Fruit fly (Drosophila melanogaster): ENCODE data around the gene unc-13-4A.
A peak's percentile ranks its signal among the peaks of the same experiment; 100 is the strongest.

unc-13-4A gene

DNA sequence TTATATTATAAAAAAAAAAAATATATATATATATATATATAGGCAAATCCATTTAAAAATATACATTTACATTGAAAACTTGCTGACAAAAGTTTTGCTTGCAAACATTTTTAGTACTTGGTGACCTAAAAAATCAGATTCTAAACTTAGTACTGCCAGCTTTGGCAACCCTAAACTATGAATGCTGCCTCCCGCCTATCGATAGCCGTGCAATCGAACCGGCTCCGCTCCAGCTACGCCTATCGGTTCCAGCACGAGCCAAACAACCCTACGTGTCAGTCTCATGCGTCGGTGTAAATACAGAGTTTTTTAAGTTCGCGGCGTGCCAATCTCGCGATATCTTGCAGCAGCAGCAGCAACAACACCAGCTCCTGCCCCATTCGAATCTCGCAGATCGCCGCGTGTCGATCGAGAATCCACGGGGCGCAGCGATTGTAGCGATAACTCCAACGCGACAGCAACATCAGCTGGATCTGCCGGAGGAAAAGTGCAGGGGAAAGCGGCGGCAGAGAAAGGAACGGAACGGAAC lies 47.7 kb upstream of the unc-13-4A start, which contains the start of gene Sec63 (continued):
- no peak for TF ChIP-seq Dek (tag; optimal IDR thresholded peaks at IDR 0.05)
- no peak for TF ChIP-seq Hr39 (optimal IDR thresholded peaks at IDR 0.05)
- peak; percentile 3 for TF ChIP-seq gcm (GFP tag; optimal IDR thresholded peaks at IDR 0.05)
- TF ChIP-seq Dip3 (GFP tag; optimal IDR thresholded peaks at IDR 0.05): peak; percentile 58
- TF ChIP-seq sqz (GFP tag; optimal IDR thresholded peaks at IDR 0.05): no peak
- no peak for TF ChIP-seq CG9876 (GFP tag; optimal IDR thresholded peaks at IDR 0.05)
- no peak for TF ChIP-seq ham (GFP tag; IDR thresholded peaks at IDR 0.05)
- TF ChIP-seq fu2 (GFP tag; optimal IDR thresholded peaks at IDR 0.05): no peak
- TF ChIP-seq Atf6 (GFP tag; IDR thresholded peaks at IDR 0.05): no peak; the same call in 1 of the 2 replicates
- no peak for TF ChIP-seq Poxn (GFP tag; IDR thresholded peaks at IDR 0.05)
- peak; percentile 54 for TF ChIP-seq CG1603 (tag; optimal IDR thresholded peaks at IDR 0.05)
- peak; percentile 81 for TF ChIP-seq CG16813 (GFP tag; IDR thresholded peaks at IDR 0.05; ENCODE audit: partially characterized antibody)
- no peak for TF ChIP-seq PHDP (tag; optimal IDR thresholded peaks at IDR 0.05)
- TF ChIP-seq CG17186 (GFP tag; optimal IDR thresholded peaks at IDR 0.05): peak; percentile 41
- TF ChIP-seq zf30C (GFP tag; optimal IDR thresholded peaks at IDR 0.05): peak; percentile 3
- TF ChIP-seq mirr (GFP tag; optimal IDR thresholded peaks at IDR 0.05): no peak
- TF ChIP-seq CG8089 (GFP tag; optimal IDR thresholded peaks at IDR 0.05): no peak
- TF ChIP-seq CG6683 (GFP tag; optimal IDR thresholded peaks at IDR 0.05): no peak
- peak; percentile 72 for TF ChIP-seq dm (GFP tag; optimal IDR thresholded peaks at IDR 0.05)
- peak; percentile 65 for TF ChIP-seq trem (tag; optimal IDR thresholded peaks at IDR 0.05)
- peak; percentile 51; the same call in 1 of the 2 replicates for TF ChIP-seq CG31441 (GFP tag; IDR thresholded peaks at IDR 0.05)
- TF ChIP-seq CG11695 (GFP tag; IDR thresholded peaks at IDR 0.05): no peak
- TF ChIP-seq CG3838 (GFP tag; optimal IDR thresholded peaks at IDR 0.05): peak; percentile 2
- no peak for TF ChIP-seq CG15073 (GFP tag; optimal IDR thresholded peaks at IDR 0.05)
- TF ChIP-seq row (GFP tag; IDR thresholded peaks at IDR 0.05): peak; percentile 80
- TF ChIP-seq hkb (optimal IDR thresholded peaks at IDR 0.05): no peak
- peak; percentile 7; the same call in 1 of the 2 replicates for TF ChIP-seq hkb (GFP tag; IDR thresholded peaks at IDR 0.05)
- peak; percentile 42; the same call in 1 of the 2 replicates for TF ChIP-seq esg (GFP tag; conservative IDR thresholded peaks at IDR 0.05)
- peak; percentile 27 for TF ChIP-seq CG3995 (GFP tag; optimal IDR thresholded peaks at IDR 0.05)
- TF ChIP-seq Abd-B (GFP tag; optimal IDR thresholded peaks at IDR 0.05): peak; percentile 36
- TF ChIP-seq C15 (GFP tag; IDR thresholded peaks at IDR 0.05): no peak
- peak; percentile 13 for TF ChIP-seq CG12942 (GFP tag; optimal IDR thresholded peaks at IDR 0.05)
- peak; percentile 58 for TF ChIP-seq CG12391 (tag; optimal IDR thresholded peaks at IDR 0.05)
- peak; percentile 13 for TF ChIP-seq gfzf (GFP tag; optimal IDR thresholded peaks at IDR 0.05)
- peak; percentile 41; the same call in 1 of the 3 replicates for TF ChIP-seq z (GFP tag; IDR thresholded peaks at IDR 0.05)
- TF ChIP-seq CG14014 (GFP tag; IDR thresholded peaks at IDR 0.05): peak; percentile 66
- TF ChIP-seq fd96Cb (tag; optimal IDR thresholded peaks at IDR 0.05): peak; percentile 7
- no peak for TF ChIP-seq p53 (GFP tag; optimal IDR thresholded peaks at IDR 0.05)
- no peak for TF ChIP-seq Drgx (GFP tag; IDR thresholded peaks at IDR 0.05)
- TF ChIP-seq CG7963 (GFP tag; IDR thresholded peaks at IDR 0.05; ENCODE audit: partially characterized antibody): peak; percentile 93
- TF ChIP-seq CG15479 (GFP tag; optimal IDR thresholded peaks at IDR 0.05): no peak
- peak; percentile 47 for TF ChIP-seq az2 (GFP tag; optimal IDR thresholded peaks at IDR 0.05)
- no peak for TF ChIP-seq her (GFP tag; optimal IDR thresholded peaks at IDR 0.05)
- no peak for TF ChIP-seq Mrtf (GFP tag; IDR thresholded peaks at IDR 0.05)
- peak; percentile 74 for TF ChIP-seq Dll (GFP tag; IDR thresholded peaks at IDR 0.05; ENCODE audit: partially characterized antibody)
- TF ChIP-seq CG32772 (GFP tag; IDR thresholded peaks at IDR 0.05): peak; percentile 4; the same call in 1 of the 2 replicates
- TF ChIP-seq gce (GFP tag; IDR thresholded peaks at IDR 0.05): no peak; the same call in 1 of the 3 replicates
- no peak for TF ChIP-seq CG6654 (GFP tag; optimal IDR thresholded peaks at IDR 0.05)
- peak; percentile 36 for TF ChIP-seq CG13624 (GFP tag; optimal IDR thresholded peaks at IDR 0.05)
- no peak for TF ChIP-seq CG11696 (GFP tag; IDR thresholded peaks at IDR 0.05)
- TF ChIP-seq D (optimal IDR thresholded peaks at IDR 0.05): no peak
- TF ChIP-seq D (GFP tag; optimal IDR thresholded peaks at IDR 0.05): peak; percentile 3
